Worm (Caenorhabditis elegans): ENCODE data around the gene qns-1.

- no peak for TF ChIP-seq ceh-22 (tag; optimal IDR thresholded peaks at IDR 0.05)
- TF ChIP-seq ceh-48 (tag; optimal IDR thresholded peaks at IDR 0.05): no peak
- no peak for TF ChIP-seq fax-1 (tag; optimal IDR thresholded peaks at IDR 0.05)
- TF ChIP-seq ceh-14 (tag; optimal IDR thresholded peaks at IDR 0.05): no peak
- no peak for TF ChIP-seq rnt-1 (tag; optimal IDR thresholded peaks at IDR 0.05)
- TF ChIP-seq fkh-10 (GFP tag; optimal IDR thresholded peaks at IDR 0.05): no peak
- no peak for TF ChIP-seq lin-11 (tag; optimal IDR thresholded peaks at IDR 0.05)
Measured at ce11 chrIV:10239045-10239444, 19.9 kb upstream of the qns-1 start, which contains the start of gene ech-8.

All from whole organism, late embryonic.